Fruit fly (Drosophila melanogaster): ENCODE data around the gene CG42717.
A peak's percentile ranks its signal among the peaks of the same experiment; 100 is the strongest.

CG42717 gene

dm6 chr3L:16011319-16012210 lies 21.4 kb downstream of the CG42717 start, which contains the start of gene mib1:
TSS of gene mib1 (minus strand) at chr3L:16011812.
- TF ChIP-seq CG15601 (tag; optimal IDR thresholded peaks at IDR 0.05) (peak; percentile 66), CG9797 (GFP tag; optimal IDR thresholded peaks at IDR 0.05) (peak; percentile 99), eve (GFP tag; optimal IDR thresholded peaks at IDR 0.05) (no peak), yki (optimal IDR thresholded peaks at IDR 0.05) (no peak), crol (GFP tag; IDR thresholded peaks at IDR 0.05) (peak; percentile 95), CG7271 (tag; optimal IDR thresholded peaks at IDR 0.05) (no peak), tx (GFP tag; optimal IDR thresholded peaks at IDR 0.05) (no peak), Hr39 (optimal IDR thresholded peaks at IDR 0.05) (peak; percentile 65), CHES-1-like (GFP tag; optimal IDR thresholded peaks at IDR 0.05) (peak; percentile 71), CG13775 (GFP tag; optimal IDR thresholded peaks at IDR 0.05) (no peak), HHEX (GFP tag; optimal IDR thresholded peaks at IDR 0.05) (peak; percentile 28), trem (tag; optimal IDR thresholded peaks at IDR 0.05) (peak; percentile 89), Blimp-1 (GFP tag; optimal IDR thresholded peaks at IDR 0.05) (peak; percentile 18), lbe (GFP tag; optimal IDR thresholded peaks at IDR 0.05) (no peak), MESR4 (GFP tag; optimal IDR thresholded peaks at IDR 0.05) (peak; percentile 99), pan (optimal IDR thresholded peaks at IDR 0.05) (no peak), pan (GFP tag; optimal IDR thresholded peaks at IDR 0.05 in 1 of 2, IDR thresholded peaks at IDR 0.05 in 1 of 2) (peak in 1 of 2 experiments; percentile 35), CG11398 (GFP tag; optimal IDR thresholded peaks at IDR 0.05) (no peak), grn (GFP tag; optimal IDR thresholded peaks at IDR 0.05) (no peak), sim (GFP tag; IDR thresholded peaks at IDR 0.05) (no peak), luna (GFP tag; optimal IDR thresholded peaks at IDR 0.05) (no peak), CG1647 (GFP tag; optimal IDR thresholded peaks at IDR 0.05) (no peak), bcd (GFP tag; optimal IDR thresholded peaks at IDR 0.05) (peak; percentile 52), chn (GFP tag; optimal IDR thresholded peaks at IDR 0.05) (peak; percentile 30), ewg (GFP tag; optimal IDR thresholded peaks at IDR 0.05) (peak; percentile 32), CG10462 (GFP tag; optimal IDR thresholded peaks at IDR 0.05) (peak; percentile 42), Nf-YA (GFP tag; IDR thresholded peaks at IDR 0.05) (no peak; the same call in 1 of the 2 replicates), CG14050 (GFP tag; IDR thresholded peaks at IDR 0.05) (no peak), CG6689 (GFP tag; IDR thresholded peaks at IDR 0.05) (no peak), CG30431 (GFP tag; optimal IDR thresholded peaks at IDR 0.05) (no peak), jigr1 (GFP tag; IDR thresholded peaks at IDR 0.05) (no peak), CG9437 (GFP tag; optimal IDR thresholded peaks at IDR 0.05) (peak; percentile 65), bsh (GFP tag; optimal IDR thresholded peaks at IDR 0.05) (no peak), fd3F (GFP tag; optimal IDR thresholded peaks at IDR 0.05) (no peak), Mad (GFP tag; optimal IDR thresholded peaks at IDR 0.05) (no peak), NfI (GFP tag; optimal IDR thresholded peaks at IDR 0.05) (peak; percentile 53), CG4404 (GFP tag; IDR thresholded peaks at IDR 0.05) (no peak), pfk (GFP tag; optimal IDR thresholded peaks at IDR 0.05) (no peak), tap (tag; optimal IDR thresholded peaks at IDR 0.05) (no peak), CG10147 (GFP tag; optimal IDR thresholded peaks at IDR 0.05) (peak; percentile 51), ci (GFP tag; IDR thresholded peaks at IDR 0.05) (peak; percentile 74), sens (GFP tag) (peak; percentile 82), Jarid2 (GFP tag; optimal IDR thresholded peaks at IDR 0.05) (peak; percentile 70), rib (GFP tag; IDR thresholded peaks at IDR 0.05) (0 out of 2 replicates have a peak, but pooled peaks have one; percentile 16), dysf (GFP tag; IDR thresholded peaks at IDR 0.05) (peak; percentile 27; the same call in 1 of the 3 replicates), NFAT (GFP tag; IDR thresholded peaks at IDR 0.05) (peak; percentile 75), z (GFP tag; IDR thresholded peaks at IDR 0.05) (no peak), CG32767 (GFP tag; IDR thresholded peaks at IDR 0.05) (0 out of 2 replicates have a peak, but pooled peaks have one; percentile 20), Mrtf (GFP tag; IDR thresholded peaks at IDR 0.05) (no peak), CG13894 (tag; optimal IDR thresholded peaks at IDR 0.05) (peak; percentile 48)

Measured in whole organism, embryonic.